Worm (Caenorhabditis elegans): ENCODE results near the gene ceeh-2.

DNA sequence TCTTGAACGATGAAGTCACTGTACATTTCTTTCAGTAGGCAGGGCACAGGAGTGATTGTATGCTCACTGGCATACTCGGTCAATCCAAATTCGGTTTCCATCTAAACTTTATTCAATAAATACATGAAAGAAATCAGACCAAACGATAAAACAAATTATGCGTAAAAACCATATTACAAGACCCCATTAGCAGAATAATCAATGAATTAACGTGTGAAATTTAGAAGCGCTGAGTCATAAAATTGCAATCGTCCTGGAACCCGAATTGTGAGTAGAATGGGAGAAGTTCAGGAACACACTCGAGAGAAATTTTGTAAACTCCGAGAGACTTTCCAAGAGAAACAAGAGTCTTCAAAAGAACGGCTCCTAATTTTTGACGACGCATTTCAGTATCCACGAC is 38.3 kb downstream of the ceeh-2 start, which contains the start of gene B0024.11:
- no peak for TF ChIP-seq pha-4 (tag; optimal IDR thresholded peaks at IDR 0.05)
- no peak for TF ChIP-seq blmp-1 (tag; optimal IDR thresholded peaks at IDR 0.05)
